Fruit fly (Drosophila melanogaster) whole organism, embryonic: ENCODE measurements around the gene Ms.
A peak's percentile ranks its signal among the peaks of the same experiment; 100 is the strongest.

ENCODE experiments used
- Blimp-1 ChIP-seq: fragments of 200-800 bp; sonication (Bioruptor generic); optimal IDR thresholded peaks from 3 replicates; lab custom pipeline; 2018; ENCODE audit warnings: missing biosample characterization, missing genetic modification characterization, mild to moderate bottlenecking, moderate library complexity, missing genetic modification reagents
- Bteb2 ChIP-seq: fragments of 200-800 bp; sonication (Bioruptor generic); optimal IDR thresholded peaks from 2 replicates; lab custom pipeline; 2016; ENCODE audit warnings: missing biosample characterization, missing genetic modification characterization
- CG10147 ChIP-seq: fragments of 200-800 bp; sonication (Bioruptor generic); optimal IDR thresholded peaks from 2 replicates; lab custom pipeline; 2019; ENCODE audit warnings: missing biosample characterization, mild to moderate bottlenecking, missing genetic modification characterization, moderate library complexity
- CG10462 ChIP-seq: fragments of 200-800 bp; sonication (Bioruptor generic); optimal IDR thresholded peaks from 2 replicates; lab custom pipeline; 2016; ENCODE audit warnings: missing biosample characterization, missing genetic modification characterization
- CG10959 ChIP-seq: fragments of 200-800 bp; sonication (Bioruptor generic); IDR thresholded peaks from 2 replicates; pipeline ENCODE4 v1.3.6; 2022; ENCODE audit warnings: missing biosample characterization, missing genetic modification characterization
- CG11696 ChIP-seq: fragments of 200-800 bp; sonication (Bioruptor generic); IDR thresholded peaks from 2 replicates; pipeline ENCODE4 v1.3.6; 2022; ENCODE audit warnings: missing biosample characterization, missing genetic modification characterization
- CG12236 ChIP-seq: fragments of 200-800 bp; sonication (Bioruptor generic); optimal IDR thresholded peaks from 2 replicates; lab custom pipeline; 2016; ENCODE audit warnings: missing biosample characterization, missing genetic modification characterization
- CG12744 ChIP-seq: fragments of 200-800 bp; sonication (Bioruptor generic); optimal IDR thresholded peaks from 2 replicates; lab custom pipeline; 2016; ENCODE audit warnings: missing biosample characterization, missing genetic modification characterization
- CG13287 ChIP-seq: fragments of 200-800 bp; sonication (Bioruptor generic); IDR thresholded peaks from 2 replicates; pipeline ENCODE4 v1.3.6; 2022; ENCODE audit warnings: missing biosample characterization, missing genetic modification characterization; ENCODE audit not compliant: partially characterized antibody
- CG13624 ChIP-seq: fragments of 200-800 bp; sonication (Bioruptor generic); optimal IDR thresholded peaks from 2 replicates; lab custom pipeline; 2016; ENCODE audit warnings: missing biosample characterization, missing genetic modification characterization
- CG13775 ChIP-seq: fragments of 200-800 bp; sonication (Bioruptor generic); optimal IDR thresholded peaks from 3 replicates; lab custom pipeline; 2017; ENCODE audit warnings: missing biosample characterization, mild to moderate bottlenecking, missing genetic modification characterization
- CG14441 ChIP-seq: fragments of 200-800 bp; sonication (Bioruptor generic); IDR thresholded peaks from 2 replicates; pipeline ENCODE4 v1.3.6; 2022; ENCODE audit warnings: missing biosample characterization, missing genetic modification characterization
- CG14667 ChIP-seq: fragments of 200-800 bp; sonication (Bioruptor generic); IDR thresholded peaks from 2 replicates; pipeline ENCODE4 v1.3.6; 2022; ENCODE audit warnings: missing biosample characterization, missing genetic modification characterization
- CG1647 ChIP-seq: fragments of 200-800 bp; sonication (Bioruptor generic); optimal IDR thresholded peaks from 3 replicates; lab custom pipeline; 2016; ENCODE audit warnings: missing biosample characterization, missing genetic modification characterization
- CG18476 ChIP-seq: fragments of 200-800 bp; sonication (Bioruptor generic); optimal IDR thresholded peaks from 2 replicates; lab custom pipeline; 2016; ENCODE audit warnings: missing biosample characterization, mild to moderate bottlenecking, missing genetic modification characterization
- CG18599 ChIP-seq: fragments of 200-800 bp; sonication (Bioruptor generic); optimal IDR thresholded peaks from 3 replicates; lab custom pipeline; 2017; ENCODE audit warnings: missing biosample characterization, missing genetic modification characterization, mild to moderate bottlenecking, moderate library complexity, missing genetic modification reagents
- CG2116 ChIP-seq: fragments of 200-800 bp; sonication (Bioruptor generic); optimal IDR thresholded peaks from 3 replicates; lab custom pipeline; 2018; ENCODE audit warnings: missing biosample characterization, mild to moderate bottlenecking, missing genetic modification characterization
- CG2202 ChIP-seq: fragments of 200-800 bp; sonication (Bioruptor generic); optimal IDR thresholded peaks from 2 replicates; lab custom pipeline; 2018; ENCODE audit warnings: missing biosample characterization, mild to moderate bottlenecking, missing genetic modification characterization
- CG2678 ChIP-seq: fragments of 200-800 bp; sonication (Bioruptor generic); optimal IDR thresholded peaks from 3 replicates; lab custom pipeline; 2019; ENCODE audit warnings: missing biosample characterization, mild to moderate bottlenecking, missing genetic modification characterization, moderate library complexity
- CG34422 ChIP-seq: fragments of 200-800 bp; sonication (Bioruptor generic); IDR thresholded peaks from 3 replicates; pipeline ENCODE4 v1.3.6; 2022; ENCODE audit warnings: missing biosample characterization, missing genetic modification characterization
- CG3838 ChIP-seq: fragments of 200-800 bp; sonication (Bioruptor generic); optimal IDR thresholded peaks from 3 replicates; lab custom pipeline; 2016; ENCODE audit warnings: missing biosample characterization, missing genetic modification characterization
- CG4820 ChIP-seq: fragments of 200-800 bp; sonication (Bioruptor generic); optimal IDR thresholded peaks from 3 replicates; lab custom pipeline; 2016; ENCODE audit warnings: missing biosample characterization, missing genetic modification characterization
- CG6683 ChIP-seq: fragments of 200-800 bp; sonication (Bioruptor generic); optimal IDR thresholded peaks from 2 replicates; lab custom pipeline; 2017; ENCODE audit warnings: missing biosample characterization, mild to moderate bottlenecking, missing genetic modification characterization, missing genetic modification reagents
- CG6854 ChIP-seq: fragments of 200-800 bp; sonication (Bioruptor generic); optimal IDR thresholded peaks from 3 replicates; lab custom pipeline; 2017; ENCODE audit warnings: missing biosample characterization, mild to moderate bottlenecking, missing genetic modification characterization
- CG7556 ChIP-seq: fragments of 200-800 bp; sonication (Bioruptor generic); optimal IDR thresholded peaks from 2 replicates; lab custom pipeline; 2017; ENCODE audit warnings: missing biosample characterization, mild to moderate bottlenecking, missing genetic modification characterization
- CG7928 ChIP-seq: fragments of 200-800 bp; sonication (Bioruptor generic); optimal IDR thresholded peaks from 2 replicates; lab custom pipeline; 2017; ENCODE audit warnings: missing biosample characterization, mild to moderate bottlenecking, missing genetic modification characterization
- CG8281 ChIP-seq: fragments of 200-800 bp; sonication (Bioruptor generic); optimal IDR thresholded peaks from 2 replicates; lab custom pipeline; 2018; ENCODE audit warnings: missing biosample characterization, mild to moderate bottlenecking, missing genetic modification characterization, moderate library complexity
- CG9609 ChIP-seq: fragments of 200-800 bp; sonication (Bioruptor generic); optimal IDR thresholded peaks from 3 replicates; lab custom pipeline; 2016; ENCODE audit warnings: missing biosample characterization, missing genetic modification characterization
- Camta ChIP-seq: fragments of 200-800 bp; sonication (Bioruptor generic); optimal IDR thresholded peaks from 2 replicates; lab custom pipeline; 2016; ENCODE audit warnings: missing biosample characterization, missing genetic modification characterization
- Dll ChIP-seq: fragments of 200-800 bp; sonication (Bioruptor generic); IDR thresholded peaks from 4 replicates; pipeline ENCODE4 v1.3.6; 2022; ENCODE audit warnings: missing biosample characterization, missing genetic modification characterization; ENCODE audit not compliant: partially characterized antibody
- Drgx ChIP-seq: fragments of 200-800 bp; sonication (Bioruptor generic); IDR thresholded peaks from 2 replicates; pipeline ENCODE4 v1.3.6; 2022; ENCODE audit warnings: missing biosample characterization, missing genetic modification characterization
- Hey ChIP-seq: fragments of 200-800 bp; sonication (Bioruptor generic); optimal IDR thresholded peaks from 3 replicates; lab custom pipeline; 2018; ENCODE audit warnings: missing biosample characterization, mild to moderate bottlenecking, missing genetic modification characterization
- Kr ChIP-seq: fragments of 200-800 bp; sonication (Bioruptor generic); optimal IDR thresholded peaks from 2 replicates; lab custom pipeline; 2017; ENCODE audit warnings: missing biosample characterization, mild to moderate bottlenecking, missing genetic modification characterization
- Med ChIP-seq: fragments of 200-800 bp; sonication (Bioruptor generic); peaks from one replicate; lab custom pipeline; 2016; ENCODE audit warnings: missing biosample characterization, missing genetic modification characterization, mild to moderate bottlenecking, inconsistent platforms, moderate library complexity
- NC2β ChIP-seq: fragments of 200-800 bp; sonication (Bioruptor generic); optimal IDR thresholded peaks from 2 replicates; lab custom pipeline; 2016; ENCODE audit warnings: missing biosample characterization, missing genetic modification characterization
- NK7.1 ChIP-seq: fragments of 200-800 bp; sonication (Bioruptor generic); optimal IDR thresholded peaks from 3 replicates; lab custom pipeline; 2016; ENCODE audit warnings: missing biosample characterization, missing genetic modification characterization
- Ravus ChIP-seq: fragments of 200-800 bp; sonication (Bioruptor generic); IDR thresholded peaks from 2 replicates; pipeline ENCODE4 v1.3.6; 2022; ENCODE audit warnings: missing biosample characterization, missing genetic modification characterization
- Spps ChIP-seq: fragments of 200-800 bp; sonication (Bioruptor generic); optimal IDR thresholded peaks from 2 replicates; lab custom pipeline; 2018; ENCODE audit warnings: missing biosample characterization, mild to moderate bottlenecking, missing genetic modification characterization
- Tbp ChIP-seq: fragments of >200 bp; optimal IDR thresholded peaks from 2 replicates; lab custom pipeline; 2018; ENCODE audit warnings: missing biosample characterization, missing genetic modification characterization
- az2 ChIP-seq: fragments of 200-800 bp; sonication (Bioruptor generic); optimal IDR thresholded peaks from 3 replicates; lab custom pipeline; 2016; ENCODE audit warnings: missing biosample characterization, missing genetic modification characterization
- chn ChIP-seq: fragments of 200-800 bp; sonication (Bioruptor generic); optimal IDR thresholded peaks from 2 replicates; lab custom pipeline; 2016; ENCODE audit warnings: missing biosample characterization, missing genetic modification characterization
- croc ChIP-seq: fragments of 200-800 bp; sonication (Bioruptor generic); conservative IDR thresholded peaks from 3 replicates; pipeline ENCODE4 v1.3.6; 2022; ENCODE audit warnings: missing biosample characterization, missing genetic modification characterization
- danr ChIP-seq: fragments of 200-800 bp; sonication (Bioruptor generic); IDR thresholded peaks from 2 replicates; pipeline ENCODE4 v1.3.6; 2022; ENCODE audit warnings: missing biosample characterization, missing genetic modification characterization
- gem ChIP-seq: fragments of 200-800 bp; sonication (Bioruptor generic); optimal IDR thresholded peaks from 2 replicates; lab custom pipeline; 2019; ENCODE audit warnings: missing biosample characterization, mild to moderate bottlenecking, missing genetic modification characterization, moderate library complexity
- odd ChIP-seq: fragments of 200-800 bp; sonication (Bioruptor generic); optimal IDR thresholded peaks from 2 replicates; lab custom pipeline; 2017; ENCODE audit warnings: missing biosample characterization, mild to moderate bottlenecking, missing genetic modification characterization
- onecut ChIP-seq: fragments of 200-800 bp; sonication (Bioruptor generic); IDR thresholded peaks from 2 replicates; pipeline ENCODE4 v1.3.6; 2022; ENCODE audit warnings: missing biosample characterization, missing genetic modification characterization
- pros ChIP-seq: fragments of 200-800 bp; sonication (Bioruptor generic); optimal IDR thresholded peaks from 3 replicates; lab custom pipeline; 2019; ENCODE audit warnings: missing biosample characterization, mild to moderate bottlenecking, missing genetic modification characterization, moderate library complexity
- repo ChIP-seq: fragments of 200-800 bp; sonication (Bioruptor generic); optimal IDR thresholded peaks from 2 replicates; lab custom pipeline; 2016; ENCODE audit warnings: missing biosample characterization, missing genetic modification characterization
- run ChIP-seq: fragments of 200-800 bp; sonication (Bioruptor generic); optimal IDR thresholded peaks from 3 replicates; lab custom pipeline; 2018; ENCODE audit warnings: missing biosample characterization, mild to moderate bottlenecking, missing genetic modification characterization
- sens-2 ChIP-seq: fragments of 200-800 bp; sonication (Bioruptor generic); IDR thresholded peaks from 2 replicates; pipeline ENCODE4 v1.3.6; 2022; ENCODE audit warnings: missing biosample characterization, missing genetic modification characterization
- stwl ChIP-seq: fragments of 200-800 bp; sonication (Bioruptor generic); optimal IDR thresholded peaks from 3 replicates; lab custom pipeline; 2018; ENCODE audit warnings: missing biosample characterization, mild to moderate bottlenecking, missing genetic modification characterization, moderate library complexity

Ms gene

DNA sequence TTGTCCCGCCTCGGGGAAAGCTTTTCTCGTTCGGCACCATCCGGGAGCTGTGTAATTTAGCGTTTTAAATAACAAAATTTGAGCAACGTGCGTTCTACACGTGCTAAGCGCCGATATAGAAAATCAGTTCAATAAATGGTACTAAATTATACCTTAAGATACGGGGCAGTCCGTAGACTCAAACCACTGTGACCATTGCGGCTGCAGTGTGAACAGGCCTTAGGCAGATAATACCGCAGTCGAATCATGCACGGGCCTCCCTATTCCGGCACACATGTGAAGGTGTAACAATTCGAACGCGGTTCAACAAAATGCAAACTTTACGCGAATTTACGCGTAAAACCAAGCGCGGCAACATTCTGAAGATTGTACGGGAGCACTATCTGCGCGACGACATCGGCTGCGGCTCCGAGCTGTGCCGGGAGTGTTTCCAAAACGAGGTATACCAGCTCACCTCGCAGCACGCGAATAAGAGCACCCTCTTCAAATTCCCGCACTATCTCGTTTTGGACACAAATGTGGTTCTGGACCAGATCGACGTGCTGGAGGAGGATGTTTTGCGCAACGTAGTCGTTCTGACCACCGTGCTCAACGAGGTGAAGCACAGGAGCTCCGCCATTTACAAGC, 8.1 kb upstream of the Ms start, which contains the start of the genes Rrp5 and Dis3 (continued):
- TF ChIP-seq CG8281 (tag; lab: Kevin White, UChicago) (no peak), CG2116 (peak; percentile 52), CG6854 (GFP tag; lab: Kevin White, UChicago) (no peak), chn (GFP tag; lab: Kevin White, UChicago) (peak; percentile 13), NK7.1 (GFP tag; lab: Kevin White, UChicago) (no peak), croc (GFP tag; lab: Robert Waterston, UW) (no peak), Spps (tag; lab: Kevin White, UChicago) (no peak), CG13775 (GFP tag; lab: Kevin White, UChicago) (peak; percentile 42), stwl (tag; lab: Kevin White, UChicago) (no peak), CG13624 (GFP tag; lab: Kevin White, UChicago) (peak; percentile 53), CG7928 (GFP tag; lab: Kevin White, UChicago) (no peak), CG9609 (GFP tag; lab: Kevin White, UChicago) (peak; percentile 65), CG14667 (GFP tag; lab: Robert Waterston, UW) (no peak), Blimp-1 (no peak), Hey (tag; lab: Kevin White, UChicago) (no peak), Drgx (GFP tag; lab: Robert Waterston, UW) (no peak), gem (tag; lab: Kevin White, UChicago) (no peak), az2 (no peak), CG4820 (no peak), CG18599 (no peak), CG6683 (GFP tag; lab: Kevin White, UChicago) (no peak), Camta (GFP tag; lab: Kevin White, UChicago) (no peak), CG3838 (GFP tag; lab: Kevin White, UChicago) (no peak), sens-2 (GFP tag; lab: Robert Waterston, UW) (peak; percentile 52), CG11696 (GFP tag; lab: Robert Waterston, UW) (no peak), onecut (GFP tag; lab: Robert Waterston, UW) (no peak), Dll (GFP tag; lab: Robert Waterston, UW) (0 out of 4 replicates have a peak, but pooled peaks have one; percentile 17), CG14441 (GFP tag; lab: Robert Waterston, UW) (peak; percentile 30; the same call in 1 of the 2 replicates), CG7556 (no peak), odd (GFP tag; lab: Kevin White, UChicago) (no peak), Med (GFP tag; lab: Kevin White, UChicago) (peak; percentile 92), CG10147 (GFP tag; lab: Kevin White, UChicago) (no peak), CG12236 (GFP tag; lab: Kevin White, UChicago) (no peak), NC2β (peak; percentile 59), CG18476 (GFP tag; lab: Kevin White, UChicago) (no peak), CG2678 (no peak), CG34422 (GFP tag; lab: Robert Waterston, UW) (peak; percentile 89), pros (GFP tag; lab: Kevin White, UChicago) (no peak), CG13287 (peak; percentile 64; the same call in 1 of the 2 replicates), Ravus (GFP tag; lab: Robert Waterston, UW) (no peak), CG10462 (GFP tag; lab: Kevin White, UChicago) (no peak), Tbp (GFP tag; lab: Kevin White, UChicago) (no peak), Kr (GFP tag; lab: Kevin White, UChicago) (no peak), CG10959 (GFP tag; lab: Robert Waterston, UW) (peak; percentile 18; the same call in 1 of the 2 replicates), CG12744 (GFP tag; lab: Kevin White, UChicago) (no peak), CG2202 (tag; lab: Kevin White, UChicago) (no peak), danr (GFP tag; lab: Robert Waterston, UW) (no peak), CG1647 (no peak), run (tag; lab: Kevin White, UChicago) (no peak), repo (no peak), Bteb2 (GFP tag; lab: Kevin White, UChicago) (no peak)
